Worm (Caenorhabditis elegans): ENCODE data around the gene ugt-64.

ce11 chrV:3476228-3476627 lies 29.9 kb downstream of the ugt-64 start:
- TF ChIP-seq unc-62 (GFP tag; optimal IDR thresholded peaks at IDR 0.05), result no peak
- no peak for TF ChIP-seq snpc-4 (GFP tag; optimal IDR thresholded peaks at IDR 0.05)
- TF ChIP-seq snpc-4 (tag; optimal IDR thresholded peaks at IDR 0.05), result no peak
- no peak for TF ChIP-seq tbp1 (GFP tag; optimal IDR thresholded peaks at IDR 0.05)
- TF ChIP-seq lin-54 (GFP tag; optimal IDR thresholded peaks at IDR 0.05), result no peak
- TF ChIP-seq him-1 (tag; optimal IDR thresholded peaks at IDR 0.05), result no peak
- no peak for TF ChIP-seq ZK185.1 (tag; optimal IDR thresholded peaks at IDR 0.05; ENCODE audit: poor library complexity, severe bottlenecking)
- TF ChIP-seq ztf-22 (GFP tag; optimal IDR thresholded peaks at IDR 0.05), result no peak
- TF ChIP-seq rpc-1 (optimal IDR thresholded peaks at IDR 0.05), result no peak
- no peak for TF ChIP-seq rpc-1 (tag; optimal IDR thresholded peaks at IDR 0.05)
- no peak for TF ChIP-seq ama-1 (optimal IDR thresholded peaks at IDR 0.05)
- no peak for TF ChIP-seq ama-1 (GFP tag; optimal IDR thresholded peaks at IDR 0.05)
- no peak for TF ChIP-seq aptf-3 (GFP tag; IDR thresholded peaks at IDR 0.05)
- TF ChIP-seq zim-3 (tag; optimal IDR thresholded peaks at IDR 0.05), result no peak
- TF ChIP-seq egl-18 (GFP tag; IDR thresholded peaks at IDR 0.05), result no peak
- no peak for TF ChIP-seq dox-1 (GFP tag; IDR thresholded peaks at IDR 0.05)
- TF ChIP-seq hmg-20 (GFP tag; IDR thresholded peaks at IDR 0.05), result no peak
